Fruit fly (Drosophila melanogaster) whole organism, larva: Measurements from ENCODE around the gene CG6294.

Source experiments
- noc ChIP-seq: fragments of 200-800 bp; sonication (Bioruptor generic); optimal IDR thresholded peaks from 3 replicates; lab custom pipeline; 2019; ENCODE audit warnings: missing biosample characterization, mild to moderate bottlenecking, missing genetic modification characterization, moderate library complexity

The CG6294 gene

dm6 chrX:15483010-15483802 is 20.7 kb downstream of the CG6294 start:
- no peak for TF ChIP-seq noc

dm6 chrX:15484451-15485032 is 22.0 kb downstream of the CG6294 start:
- no peak for TF ChIP-seq noc

dm6 chrX:15486682-15487081 is 24.2 kb downstream of the CG6294 start, which contains the start of gene Gmap:
Gene Gmap, plus strand, starts transcription at chrX:15486922.
- no peak for TF ChIP-seq noc

- no peak for TF ChIP-seq noc
These were observed 28.0 kb downstream of the CG6294 start for dm6 chrX:15490519-15490918.

dm6 chrX:15495600-15496379 is 33.3 kb downstream of the CG6294 start:
- TF ChIP-seq noc, result no peak

dm6 chrX:15496651-15497409 is 34.3 kb downstream of the CG6294 start:
- TF ChIP-seq noc, result no peak

- TF ChIP-seq noc, result no peak
These were observed 35.1 kb downstream of the CG6294 start for dm6 chrX:15497440-15498271.

dm6 chrX:15498791-15499190 is 36.3 kb downstream of the CG6294 start:
- no peak for TF ChIP-seq noc

- TF ChIP-seq noc, result peak; percentile 12
These were observed 37.7 kb downstream of the CG6294 start for dm6 chrX:15499996-15500904.

- peak; percentile 23 for TF ChIP-seq noc
These were observed 39.3 kb downstream of the CG6294 start for dm6 chrX:15501706-15502267.

- no peak for TF ChIP-seq noc
These were observed 40.3 kb downstream of the CG6294 start for dm6 chrX:15502864-15503263.

- TF ChIP-seq noc, result peak; percentile 46
These were observed 48.9 kb downstream of the CG6294 start for dm6 chrX:15511399-15511798.
